Worm (Caenorhabditis elegans) whole organism, L4/young adult: Measurements from ENCODE around the gene sri-18.

ENCODE experiments used
- W03F9.2 ChIP-seq: fragments of 150-350 bp; optimal IDR thresholded peaks from 2 replicates; lab custom pipeline; 2014; ENCODE audit warnings: missing biosample characterization, missing genetic modification characterization
- dao-5 ChIP-seq: sonication (generic microtip); optimal IDR thresholded peaks from 2 replicates; lab custom pipeline; 2016; ENCODE audit warnings: missing genotype, missing genetic modification characterization, moderate library complexity, missing compliant biosample characterization
- him-1 ChIP-seq: sonication (generic microtip); optimal IDR thresholded peaks from 2 replicates; lab custom pipeline; 2016; ENCODE audit warnings: missing genotype, missing genetic modification reagents, missing genetic modification characterization, missing compliant biosample characterization

DNA sequence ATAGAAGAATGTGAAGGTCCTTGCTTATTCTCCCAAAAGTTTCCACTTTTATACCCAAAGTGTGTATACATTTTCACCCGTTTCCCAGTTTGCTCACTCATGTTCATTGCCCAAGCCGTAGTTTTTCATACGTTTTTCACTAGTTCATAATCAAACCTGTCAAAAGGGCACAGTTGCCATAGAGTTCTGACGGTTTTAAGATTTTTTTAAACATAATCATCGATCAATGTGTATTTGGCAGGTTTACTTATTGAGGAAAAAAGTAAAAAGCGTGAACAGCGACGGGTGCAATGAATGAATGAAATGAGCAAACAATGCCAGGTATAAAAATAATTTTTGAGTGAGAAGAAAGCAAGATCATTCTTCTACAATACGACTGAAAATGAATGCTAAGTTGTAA is 39.0 kb downstream of the sri-18 start, which contains the start of the genes fipr-5 and fipr-9:
- TF ChIP-seq him-1 (tag; lab: Kevin White, UChicago) (no peak), dao-5 (tag; lab: Kevin White, UChicago) (no peak), W03F9.2 (tag; lab: Kevin White, UChicago) (no peak)
